Worm (Caenorhabditis elegans) whole organism, young adult: ENCODE results near the gene Y57G11C.22.

Experiments
- B0035.1 ChIP-seq: sonication (generic microtip); optimal IDR thresholded peaks from 2 replicates; lab custom pipeline; 2016; ENCODE audit warnings: missing genetic modification characterization, mild to moderate bottlenecking, missing compliant biosample characterization, missing genotype, missing genetic modification reagents
- B0336.3 ChIP-seq: fragments of 200-800 bp; sonication (Bioruptor generic); IDR thresholded peaks from 2 replicates; pipeline ENCODE4 v1.3.6; 2022; ENCODE audit warnings: missing genetic modification characterization, missing compliant biosample characterization
- C06A6.2 ChIP-seq: fragments of 200-800 bp; sonication (Bioruptor generic); conservative IDR thresholded peaks from 2 replicates; pipeline ENCODE4 v1.3.6; 2022; ENCODE audit warnings: missing genetic modification characterization, missing compliant biosample characterization
- F10E7.11 ChIP-seq: sonication (generic microtip); optimal IDR thresholded peaks from 2 replicates; lab custom pipeline; 2017; ENCODE audit warnings: mild to moderate bottlenecking, missing genetic modification characterization, moderate library complexity, missing compliant biosample characterization
- F23B12.7 ChIP-seq: sonication (generic microtip); optimal IDR thresholded peaks from 2 replicates; lab custom pipeline; 2017; ENCODE audit warnings: missing genetic modification characterization, mild to moderate bottlenecking, missing compliant biosample characterization, antibody characterized with exemption, moderate library complexity; ENCODE audit not compliant: insufficient read depth
- F33H1.4 ChIP-seq: fragments of 200-800 bp; sonication (Bioruptor generic); IDR thresholded peaks from 2 replicates; pipeline ENCODE4 v1.3.6; 2022; ENCODE audit warnings: missing genetic modification reagents, missing genetic modification characterization, missing compliant biosample characterization
- F57C9.4 ChIP-seq: sonication (generic microtip); optimal IDR thresholded peaks from 2 replicates; lab custom pipeline; 2017; ENCODE audit warnings: mild to moderate bottlenecking, missing genetic modification characterization, missing compliant biosample characterization
- K12H6.12 ChIP-seq: fragments of 200-800 bp; sonication (Bioruptor generic); optimal IDR thresholded peaks from 2 replicates; lab custom pipeline; 2018; ENCODE audit warnings: mild to moderate bottlenecking, missing genetic modification characterization, missing compliant biosample characterization
- T26A5.8 ChIP-seq: sonication (generic microtip); optimal IDR thresholded peaks from 2 replicates; lab custom pipeline; 2016; ENCODE audit warnings: missing genetic modification characterization, missing compliant biosample characterization
- Y53G8AR.9 ChIP-seq: fragments of 200-800 bp; sonication (Bioruptor generic); conservative IDR thresholded peaks from 2 replicates; pipeline ENCODE4 v1.3.6; 2022; ENCODE audit warnings: missing genetic modification reagents, missing genetic modification characterization, missing compliant biosample characterization
- Y67H2A.10 ChIP-seq: fragments of 200-800 bp; sonication (Bioruptor generic); conservative IDR thresholded peaks from 2 replicates; pipeline ENCODE4 v1.3.6; 2022; ENCODE audit warnings: missing genetic modification reagents, missing genetic modification characterization, missing compliant biosample characterization
- atf-7 ChIP-seq: sonication (generic microtip); optimal IDR thresholded peaks from 2 replicates; lab custom pipeline; 2017; ENCODE audit warnings: mild to moderate bottlenecking, missing genetic modification characterization, missing compliant biosample characterization
- athp-1 ChIP-seq: sonication (generic microtip); optimal IDR thresholded peaks from 2 replicates; lab custom pipeline; 2017; ENCODE audit warnings: mild to moderate bottlenecking, missing genetic modification characterization, missing compliant biosample characterization
- attf-6 ChIP-seq: fragments of 200-800 bp; sonication (Bioruptor generic); IDR thresholded peaks from 2 replicates; pipeline ENCODE4 v1.3.6; 2022; ENCODE audit warnings: missing genetic modification reagents, missing genetic modification characterization, missing compliant biosample characterization
- cebp-1 ChIP-seq, 2 experiments: fragments of 200-800 bp in 1 of 2; sonication (Bioruptor generic) in 1 of 2; sonication (generic microtip) in 1 of 2; IDR thresholded peaks in 1 of 2; optimal IDR thresholded peaks in 1 of 2; 2 replicates each; pipeline versions ENCODE4 v1.3.6 to Lab custom; 2017 to 2022; ENCODE audit warnings: missing compliant biosample characterization in 2 of 2, missing genetic modification characterization in 2 of 2, mild to moderate bottlenecking in 1 of 2, missing genetic modification reagents in 1 of 2, moderate library complexity in 1 of 2
- ceh-27 ChIP-seq: fragments of 200-800 bp; sonication (Bioruptor generic); optimal IDR thresholded peaks from 2 replicates; lab custom pipeline; 2018; ENCODE audit warnings: mild to moderate bottlenecking, missing genetic modification characterization, moderate library complexity, missing compliant biosample characterization
- ceh-79 ChIP-seq: sonication (generic microtip); optimal IDR thresholded peaks from 2 replicates; lab custom pipeline; 2017; ENCODE audit warnings: mild to moderate bottlenecking, missing genetic modification characterization, missing compliant biosample characterization
- dpff-1 ChIP-seq: sonication (generic microtip); optimal IDR thresholded peaks from 2 replicates; lab custom pipeline; 2017; ENCODE audit warnings: mild to moderate bottlenecking, missing genetic modification characterization, missing compliant biosample characterization
- ekl-4 ChIP-seq: fragments of 200-800 bp; sonication (Bioruptor generic); IDR thresholded peaks from 2 replicates; pipeline ENCODE4 v1.3.6; 2022; ENCODE audit warnings: missing genetic modification reagents, missing genetic modification characterization, missing compliant biosample characterization
- hlh-26 ChIP-seq: fragments of 200-800 bp; sonication (Bioruptor generic); conservative IDR thresholded peaks from 2 replicates; pipeline ENCODE4 v1.3.6; 2022; ENCODE audit warnings: missing genetic modification reagents, missing genetic modification characterization, missing compliant biosample characterization
- hmg-1.2 ChIP-seq: fragments of 200-800 bp; sonication (Bioruptor generic); IDR thresholded peaks from 2 replicates; pipeline ENCODE4 v1.3.6; 2022; ENCODE audit warnings: missing genetic modification reagents, missing genetic modification characterization, missing compliant biosample characterization
- hrde-1 ChIP-seq: sonication (generic microtip); optimal IDR thresholded peaks from 2 replicates; lab custom pipeline; 2016; ENCODE audit warnings: missing genetic modification characterization, mild to moderate bottlenecking, missing compliant biosample characterization, moderate library complexity, missing genotype, missing genetic modification reagents, borderline replicate concordance
- hsf-1 ChIP-seq: fragments of 200-800 bp; sonication (Bioruptor generic); IDR thresholded peaks from 2 replicates; pipeline ENCODE4 v1.3.6; 2022; ENCODE audit warnings: missing genetic modification reagents, missing genetic modification characterization, missing compliant biosample characterization
- lag-1 ChIP-seq: fragments of 200-800 bp; sonication (Bioruptor generic); IDR thresholded peaks from 2 replicates; pipeline ENCODE4 v1.3.6; 2022; ENCODE audit warnings: missing genetic modification reagents, missing genetic modification characterization, missing compliant biosample characterization
- lir-1 ChIP-seq: fragments of 200-800 bp; sonication (Bioruptor generic); conservative IDR thresholded peaks from 2 replicates; pipeline ENCODE4 v1.3.6; 2022; ENCODE audit warnings: missing genetic modification reagents, missing genetic modification characterization, missing compliant biosample characterization
- madf-10 ChIP-seq: sonication (generic microtip); optimal IDR thresholded peaks from 2 replicates; lab custom pipeline; 2016; ENCODE audit warnings: mild to moderate bottlenecking, missing genetic modification characterization, missing compliant biosample characterization
- madf-3 ChIP-seq: fragments of 200-800 bp; sonication (Bioruptor generic); IDR thresholded peaks from 2 replicates; pipeline ENCODE4 v1.3.6; 2022; ENCODE audit warnings: missing genetic modification reagents, missing genetic modification characterization, missing compliant biosample characterization
- madf-6 ChIP-seq: fragments of 200-800 bp; sonication (Bioruptor generic); IDR thresholded peaks from 2 replicates; pipeline ENCODE4 v1.3.6; 2022; ENCODE audit warnings: missing genetic modification reagents, missing genetic modification characterization, missing compliant biosample characterization
- mcd-1 ChIP-seq: fragments of 200-800 bp; sonication (Bioruptor generic); IDR thresholded peaks from 2 replicates; pipeline ENCODE4 v1.3.6; 2022; ENCODE audit warnings: missing genetic modification reagents, missing genetic modification characterization, missing compliant biosample characterization
- nhr-179 ChIP-seq: sonication (generic microtip); optimal IDR thresholded peaks from 2 replicates; lab custom pipeline; 2016; ENCODE audit warnings: mild to moderate bottlenecking, missing genetic modification characterization, missing compliant biosample characterization
- nhr-80 ChIP-seq: sonication (generic microtip); optimal IDR thresholded peaks from 2 replicates; lab custom pipeline; 2016; ENCODE audit warnings: missing genetic modification characterization, missing compliant biosample characterization
- pbrm-1 ChIP-seq: fragments of 200-800 bp; sonication (Bioruptor generic); IDR thresholded peaks from 2 replicates; pipeline ENCODE4 v1.3.6; 2022; ENCODE audit warnings: missing genetic modification reagents, missing genetic modification characterization, missing compliant biosample characterization
- rpc-1 ChIP-seq, 2 experiments: fragments of 150-350 bp in 1 of 2; sonication (generic microtip) in 1 of 2; optimal IDR thresholded peaks; 2 replicates each; lab custom pipeline; 2014 to 2018; ENCODE audit warnings: missing biosample characterization in 1 of 2, missing genetic modification characterization in 1 of 2, missing genetic modification reagents in 1 of 2, missing genotype in 1 of 2
- sdz-38 ChIP-seq: sonication (generic microtip); optimal IDR thresholded peaks from 2 replicates; lab custom pipeline; 2016; ENCODE audit warnings: missing genotype, missing genetic modification characterization, missing compliant biosample characterization
- sea-2 ChIP-seq: fragments of 200-800 bp; sonication (Bioruptor generic); IDR thresholded peaks from 2 replicates; pipeline ENCODE4 v1.3.6; 2022; ENCODE audit warnings: missing genetic modification characterization, missing compliant biosample characterization
- snpc-3.4 ChIP-seq: sonication (generic microtip); optimal IDR thresholded peaks from 2 replicates; lab custom pipeline; 2017; ENCODE audit warnings: missing genetic modification characterization, mild to moderate bottlenecking, missing compliant biosample characterization, antibody characterized with exemption, moderate library complexity, missing genotype, missing genetic modification reagents
- snpc-4 ChIP-seq, 5 experiments: fragments of 150-350 bp in 1 of 5; sonication (generic microtip) in 4 of 5; optimal IDR thresholded peaks; 2 replicates each; lab custom pipeline; 2014 to 2018; ENCODE audit warnings: missing genetic modification characterization in 5 of 5, missing biosample characterization in 3 of 5, antibody characterized with exemption in 2 of 5, mild to moderate bottlenecking in 2 of 5, missing compliant biosample characterization in 2 of 5, missing genotype in 2 of 5, moderate library complexity in 2 of 5, missing genetic modification reagents in 1 of 5
- somi-1 ChIP-seq: fragments of 200-800 bp; sonication (Bioruptor generic); optimal IDR thresholded peaks from 2 replicates; lab custom pipeline; 2018; ENCODE audit warnings: mild to moderate bottlenecking, missing genetic modification characterization, missing compliant biosample characterization
- tbp1 ChIP-seq: fragments of 200-800 bp; sonication (Bioruptor generic); optimal IDR thresholded peaks from 2 replicates; lab custom pipeline; 2018; ENCODE audit warnings: mild to moderate bottlenecking, missing genetic modification characterization, missing compliant biosample characterization
- unc-130 ChIP-seq: sonication (generic microtip); optimal IDR thresholded peaks from 2 replicates; lab custom pipeline; 2016; ENCODE audit warnings: missing genetic modification reagents, missing genetic modification characterization, missing compliant biosample characterization
- zfh-2 ChIP-seq: fragments of 200-800 bp; sonication (Bioruptor generic); conservative IDR thresholded peaks from 2 replicates; pipeline ENCODE4 v1.3.6; 2022; ENCODE audit warnings: missing genetic modification reagents, missing genetic modification characterization, missing compliant biosample characterization
- ztf-18 ChIP-seq: sonication (generic microtip); optimal IDR thresholded peaks from 2 replicates; lab custom pipeline; 2016; ENCODE audit warnings: missing genotype, mild to moderate bottlenecking, missing genetic modification characterization, missing compliant biosample characterization
- ztf-22 ChIP-seq: fragments of 200-800 bp; sonication (Bioruptor generic); optimal IDR thresholded peaks from 2 replicates; lab custom pipeline; 2018; ENCODE audit warnings: mild to moderate bottlenecking, missing genetic modification characterization, moderate library complexity, missing compliant biosample characterization
- ztf-25 ChIP-seq: fragments of 200-800 bp; sonication (Bioruptor generic); IDR thresholded peaks from 2 replicates; pipeline ENCODE4 v1.3.6; 2022; ENCODE audit warnings: missing genetic modification reagents, missing genetic modification characterization, missing compliant biosample characterization

Gene Y57G11C.22

DNA sequence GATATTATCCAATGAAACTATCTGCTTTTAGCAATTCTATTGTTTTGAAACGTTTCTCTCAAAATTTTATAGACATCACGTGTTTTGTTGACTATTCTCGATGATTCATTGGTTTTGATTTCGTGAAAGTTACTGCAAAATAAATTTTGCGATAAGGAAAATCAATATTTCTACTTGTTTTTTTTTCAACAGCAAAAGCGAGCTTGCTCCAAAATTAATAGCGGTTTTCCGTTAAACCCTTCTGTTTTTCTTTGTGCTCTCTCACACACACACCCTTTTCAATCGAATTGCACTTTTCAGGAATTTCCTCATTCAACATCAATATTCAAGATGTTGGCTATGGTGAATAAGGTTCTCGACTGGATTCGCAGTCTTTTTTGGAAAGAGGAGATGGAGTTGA is 39.2 kb upstream of the Y57G11C.22 start, which contains the start of gene arl-8:
arl-8 (plus strand) TSS at position 301 of the 400 bp plus-strand sequence.
- no peak for TF ChIP-seq sdz-38 (tag; lab: Kevin White, UChicago)
- TF ChIP-seq madf-6 = no peak; the same call in 1 of the 2 replicates
- no peak for TF ChIP-seq ztf-22 (GFP tag; lab: Kevin White, UChicago)
- TF ChIP-seq lag-1 = no peak
- TF ChIP-seq unc-130 (GFP tag; lab: Kevin White, UChicago) = no peak
- no peak for TF ChIP-seq nhr-179 (tag; lab: Kevin White, UChicago)
- no peak for TF ChIP-seq atf-7
- no peak for TF ChIP-seq dpff-1 (tag; lab: Kevin White, UChicago)
- TF ChIP-seq C06A6.2 (GFP tag; lab: Robert Waterston, UW) = no peak
- TF ChIP-seq madf-10 (tag; lab: Kevin White, UChicago) = no peak
- TF ChIP-seq hlh-26 (GFP tag; lab: Robert Waterston, UW) = no peak
- TF ChIP-seq Y67H2A.10 (GFP tag; lab: Robert Waterston, UW) = no peak

DNA sequence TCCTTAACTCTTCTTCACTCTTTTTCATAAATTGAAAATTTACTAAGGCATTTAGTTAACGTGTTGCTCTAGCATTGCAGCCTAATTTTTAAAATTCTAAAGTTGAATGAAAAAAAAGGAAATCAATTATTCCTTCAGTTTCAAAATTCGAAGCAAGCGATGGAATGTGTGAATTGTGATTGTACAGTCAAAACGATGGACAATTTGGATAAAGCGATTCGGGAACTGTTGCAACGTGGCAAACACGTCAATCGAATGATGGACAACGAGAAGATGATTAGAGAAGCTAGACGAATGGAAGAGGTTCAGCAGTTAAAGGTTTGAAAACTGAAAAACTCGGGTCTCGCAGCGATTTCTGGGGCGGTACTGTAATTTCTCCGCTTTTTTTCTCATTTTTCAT is 37.8 kb upstream of the Y57G11C.22 start, which contains the start of gene Y57G11C.14:
Y57G11C.14 (plus strand) TSS at position 126 of the 400 bp plus-strand sequence.
- TF ChIP-seq F10E7.11 (tag; lab: Kevin White, UChicago) = no peak
- no peak for TF ChIP-seq somi-1
- no peak; the same call in 1 of the 2 replicates for TF ChIP-seq B0336.3 (GFP tag; lab: Robert Waterston, UW)
- TF ChIP-seq zfh-2 = no peak
- no peak for TF ChIP-seq ztf-18
- TF ChIP-seq ceh-27 (GFP tag; lab: Kevin White, UChicago) = no peak
- 0 out of 2 replicates have a peak, but pooled peaks have one; percentile 15 for TF ChIP-seq mcd-1 (GFP tag; lab: Robert Waterston, UW)
- TF ChIP-seq atf-7 = peak; percentile 23
- no peak for TF ChIP-seq F57C9.4
- no peak for TF ChIP-seq B0035.1 (tag; lab: Kevin White, UChicago)
- no peak for TF ChIP-seq rpc-1 (optimal IDR thresholded peaks at IDR 0.05; lab: Kevin White, UChicago)
- TF ChIP-seq rpc-1 (tag; optimal IDR thresholded peaks at IDR 0.05; lab: Kevin White, UChicago) = no peak
- no peak for TF ChIP-seq snpc-4 (GFP tag; optimal IDR thresholded peaks at IDR 0.05; lab: Kevin White, UChicago)
- peak in 1 of 4 experiments; percentile 85 for TF ChIP-seq snpc-4 (tag; optimal IDR thresholded peaks at IDR 0.05; lab: Kevin White, UChicago)
- TF ChIP-seq snpc-3.4 (tag; lab: Kevin White, UChicago) = no peak
- no peak for TF ChIP-seq T26A5.8 (tag; lab: Kevin White, UChicago)
- no peak for TF ChIP-seq sdz-38 (tag; lab: Kevin White, UChicago)
- TF ChIP-seq ceh-79 (tag; lab: Kevin White, UChicago) = no peak
- TF ChIP-seq attf-6 (GFP tag; lab: Robert Waterston, UW) = peak; percentile 88
- TF ChIP-seq nhr-80 (tag; lab: Kevin White, UChicago) = no peak
- 0 out of 2 replicates have a peak, but pooled peaks have one; percentile 41 for TF ChIP-seq hsf-1 (GFP tag; lab: Robert Waterston, UW)
- 0 out of 2 replicates have a peak, but pooled peaks have one; percentile 5 for TF ChIP-seq F33H1.4
- TF ChIP-seq athp-1 (tag; lab: Kevin White, UChicago) = no peak
- TF ChIP-seq unc-130 (GFP tag; lab: Kevin White, UChicago) = no peak
- TF ChIP-seq hrde-1 (tag; lab: Kevin White, UChicago) = peak; percentile 55
- TF ChIP-seq K12H6.12 (tag; lab: Kevin White, UChicago) = no peak
- no peak for TF ChIP-seq lir-1 (GFP tag; lab: Robert Waterston, UW)
- no peak for TF ChIP-seq sea-2
- TF ChIP-seq tbp1 = no peak
- 0 out of 2 replicates have a peak, but pooled peaks have one; percentile 26 for TF ChIP-seq ekl-4
- no peak for TF ChIP-seq hlh-26 (GFP tag; lab: Robert Waterston, UW)
- 0 out of 2 replicates have a peak, but pooled peaks have one; percentile 28 for TF ChIP-seq hmg-1.2 (GFP tag; lab: Robert Waterston, UW)
- TF ChIP-seq Y53G8AR.9 (GFP tag; lab: Robert Waterston, UW) = 0 out of 2 replicates have a peak, but pooled peaks have one; percentile 30
- TF ChIP-seq cebp-1 (GFP tag; IDR thresholded peaks at IDR 0.05; lab: Robert Waterston, UW) = no peak
- no peak for TF ChIP-seq cebp-1 (tag; optimal IDR thresholded peaks at IDR 0.05; lab: Kevin White, UChicago)
- TF ChIP-seq F23B12.7 (tag; lab: Kevin White, UChicago) = no peak
- no peak; the same call in 1 of the 2 replicates for TF ChIP-seq madf-6
- no peak for TF ChIP-seq pbrm-1 (GFP tag; lab: Robert Waterston, UW)
- TF ChIP-seq ztf-25 (GFP tag; lab: Robert Waterston, UW) = no peak
- TF ChIP-seq madf-3 (GFP tag; lab: Robert Waterston, UW) = 0 out of 2 replicates have a peak, but pooled peaks have one; percentile 67
